2 worm cellular contexts compared by ENCODE assay signal in the genomic region with DNA sequence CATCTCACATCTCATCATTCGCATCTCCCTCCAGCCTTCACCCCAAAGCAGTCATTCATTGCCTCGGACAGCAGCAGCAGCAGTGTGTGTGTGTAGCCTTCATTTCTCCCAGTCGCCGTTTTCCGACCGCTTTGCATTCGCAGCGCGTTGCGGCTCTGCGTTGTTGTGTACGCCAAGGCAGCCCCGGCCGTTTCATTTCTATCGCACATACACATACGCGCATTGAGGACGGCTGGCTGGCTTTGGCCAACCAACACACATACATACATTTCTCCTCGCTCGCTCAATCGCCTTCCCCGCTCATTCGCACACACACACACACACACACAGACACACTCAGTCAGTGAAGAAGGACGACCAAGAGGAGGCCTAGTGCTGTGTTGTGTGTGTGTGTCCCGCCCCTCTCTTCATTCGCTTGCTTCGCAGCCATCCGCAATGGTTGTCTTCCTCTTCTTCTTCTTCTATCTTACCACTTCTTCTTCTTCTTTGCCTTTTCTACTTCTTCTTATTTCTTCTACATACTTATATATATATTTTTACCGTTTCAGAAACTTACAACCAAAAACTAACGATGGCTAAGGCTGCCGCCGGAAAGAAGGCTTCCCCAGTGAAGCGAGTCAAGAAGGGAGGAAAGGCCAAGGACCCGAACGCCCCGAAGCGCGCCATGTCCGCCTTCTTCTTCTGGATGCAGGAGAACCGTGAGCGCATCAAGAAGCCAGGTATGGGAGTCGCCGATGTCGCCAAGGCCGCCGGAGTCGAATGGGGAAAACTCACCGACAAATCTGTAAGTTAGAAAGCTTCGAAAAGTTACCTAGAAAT.
TF ChIP-seq lines count a peak whose summit lies in the region.

TSS of gene hmg-1.1 (plus strand) at position 549 of the 819 bp plus-strand sequence.

TF ChIP-seq in whole organism, L1 larva, 84 proteins besides CTCF, POLR2A, EP300 and RAD21 (continued from another document):
- TF ChIP-seq mab-9 (GFP tag; IDR thresholded peaks at IDR 0.05; lab: Robert Waterston, UW) (0 out of 2 replicates have a peak, but pooled peaks have one; percentile 5), fkh-4 (tag; optimal IDR thresholded peaks at IDR 0.05; lab: Kevin White, UChicago; ENCODE audit: borderline replicate concordance) (no peak), lin-13 (GFP tag; optimal IDR thresholded peaks at IDR 0.05; lab: Kevin White, UChicago) (peak; percentile 20), C34B4.2 (tag; optimal IDR thresholded peaks at IDR 0.05; lab: Kevin White, UChicago) (no peak), pag-3 (tag; optimal IDR thresholded peaks at IDR 0.05; lab: Kevin White, UChicago; ENCODE audit: borderline replicate concordance, insufficient read depth) (no peak), nhr-19 (GFP tag; conservative IDR thresholded peaks at IDR 0.05; lab: Robert Waterston, UW) (peak; percentile 47), unc-130 (tag; optimal IDR thresholded peaks at IDR 0.05; lab: Kevin White, UChicago) (peak; percentile 43), irx-1 (tag; optimal IDR thresholded peaks at IDR 0.05; lab: Kevin White, UChicago) (peak; percentile 18), dpl-1 (GFP tag; optimal IDR thresholded peaks at IDR 0.05; lab: Kevin White, UChicago) (peak; percentile 54 to 64 (median 64)), dsc-1 (tag; optimal IDR thresholded peaks at IDR 0.05; lab: Kevin White, UChicago) (peak; percentile 57), vab-15 (tag; optimal IDR thresholded peaks at IDR 0.05; lab: Kevin White, UChicago) (no peak), nhr-20 (tag; optimal IDR thresholded peaks at IDR 0.05; lab: Kevin White, UChicago) (peak; percentile 68), lin-35 (GFP tag; optimal IDR thresholded peaks at IDR 0.05; lab: Kevin White, UChicago) (peak; percentile 70 to 79), ztf-4 (tag; optimal IDR thresholded peaks at IDR 0.05; lab: Kevin White, UChicago) (peak; percentile 79), Y116A8C.19 (tag; optimal IDR thresholded peaks at IDR 0.05; lab: Kevin White, UChicago; ENCODE audit: borderline replicate concordance) (no peak), lir-3 (tag; optimal IDR thresholded peaks at IDR 0.05; lab: Kevin White, UChicago; ENCODE audit: poor library complexity) (peak; percentile 61), ama-1 (optimal IDR thresholded peaks at IDR 0.05; lab: Kevin White, UChicago) (no peak), unc-86 (tag; optimal IDR thresholded peaks at IDR 0.05; lab: Kevin White, UChicago) (peak; percentile 64), fkh-10 (GFP tag; optimal IDR thresholded peaks at IDR 0.05; lab: Kevin White, UChicago) (no peak), C16A3.4 (tag; optimal IDR thresholded peaks at IDR 0.05; lab: Kevin White, UChicago) (peak; percentile 60)

TF ChIP-seq in whole organism, young adult, 124 proteins besides CTCF, POLR2A, EP300 and RAD21 (continued from another document):
- TF ChIP-seq ceh-79 (tag; optimal IDR thresholded peaks at IDR 0.05; lab: Kevin White, UChicago), result no peak
- TF ChIP-seq ama-1 (optimal IDR thresholded peaks at IDR 0.05; lab: Kevin White, UChicago), result no peak
- no peak for TF ChIP-seq ama-1 (GFP tag; optimal IDR thresholded peaks at IDR 0.05; lab: Kevin White, UChicago)
- 0 out of 2 replicates have a peak, but pooled peaks have one; percentile 36 for TF ChIP-seq lag-1 (GFP tag; IDR thresholded peaks at IDR 0.05; lab: Robert Waterston, UW)
- TF ChIP-seq athp-1 (tag; optimal IDR thresholded peaks at IDR 0.05; lab: Kevin White, UChicago), result peak; percentile 8
- TF ChIP-seq ceh-58 (GFP tag; IDR thresholded peaks at IDR 0.05; lab: Robert Waterston, UW), result no peak
- TF ChIP-seq sdz-38 (tag; optimal IDR thresholded peaks at IDR 0.05; lab: Kevin White, UChicago), result no peak
- TF ChIP-seq F22D6.2 (tag; optimal IDR thresholded peaks at IDR 0.05; lab: Kevin White, UChicago), result no peak
- no peak for TF ChIP-seq unc-130 (GFP tag; optimal IDR thresholded peaks at IDR 0.05; lab: Kevin White, UChicago)
- no peak for TF ChIP-seq F55B11.4 (tag; optimal IDR thresholded peaks at IDR 0.05; lab: Kevin White, UChicago; ENCODE audit: borderline replicate concordance, insufficient read depth)
- no peak for TF ChIP-seq nhr-27 (tag; optimal IDR thresholded peaks at IDR 0.05; lab: Kevin White, UChicago)
- no peak for TF ChIP-seq hlh-26 (GFP tag; conservative IDR thresholded peaks at IDR 0.05; lab: Robert Waterston, UW)
- peak; percentile 65 for TF ChIP-seq lin-40 (tag; optimal IDR thresholded peaks at IDR 0.05; lab: Kevin White, UChicago)
- TF ChIP-seq ceh-91 (GFP tag; IDR thresholded peaks at IDR 0.05; lab: Robert Waterston, UW), result no peak
- TF ChIP-seq F52B5.7 (tag; optimal IDR thresholded peaks at IDR 0.05; lab: Kevin White, UChicago), result no peak
- no peak for TF ChIP-seq hrde-1 (tag; optimal IDR thresholded peaks at IDR 0.05; lab: Kevin White, UChicago; ENCODE audit: borderline replicate concordance)
- TF ChIP-seq Y53F4B.3 (GFP tag; IDR thresholded peaks at IDR 0.05; lab: Robert Waterston, UW), result no peak
- peak; percentile 19; the same call in 1 of the 2 replicates for TF ChIP-seq K11D2.4 (GFP tag; IDR thresholded peaks at IDR 0.05; lab: Robert Waterston, UW)
- 0 out of 2 replicates have a peak, but pooled peaks have one; percentile 54 for TF ChIP-seq ekl-4 (GFP tag; IDR thresholded peaks at IDR 0.05; lab: Robert Waterston, UW)
- TF ChIP-seq F49E8.2 (tag; optimal IDR thresholded peaks at IDR 0.05; lab: Kevin White, UChicago; ENCODE audit: insufficient read depth), result no peak
- TF ChIP-seq sptf-2 (GFP tag; optimal IDR thresholded peaks at IDR 0.05; lab: Kevin White, UChicago), result no peak
- TF ChIP-seq F33H1.4 (GFP tag; IDR thresholded peaks at IDR 0.05; lab: Robert Waterston, UW), result no peak
- TF ChIP-seq nhr-179 (tag; optimal IDR thresholded peaks at IDR 0.05; lab: Kevin White, UChicago), result no peak
- TF ChIP-seq lin-26 (GFP tag; IDR thresholded peaks at IDR 0.05; lab: Robert Waterston, UW), result peak; percentile 56; the same call in 1 of the 2 replicates
- TF ChIP-seq F10E7.11 (tag; optimal IDR thresholded peaks at IDR 0.05; lab: Kevin White, UChicago), result no peak
- no peak; the same call in 1 of the 2 replicates for TF ChIP-seq lir-1 (GFP tag; conservative IDR thresholded peaks at IDR 0.05; lab: Robert Waterston, UW)
- TF ChIP-seq die-1 (tag; optimal IDR thresholded peaks at IDR 0.05; lab: Kevin White, UChicago), result no peak
- TF ChIP-seq B0019.2 (GFP tag; conservative IDR thresholded peaks at IDR 0.05; lab: Robert Waterston, UW), result no peak
- TF ChIP-seq nfya-1 (tag; optimal IDR thresholded peaks at IDR 0.05; lab: Kevin White, UChicago; ENCODE audit: borderline replicate concordance, insufficient read depth), result no peak
- TF ChIP-seq Y53G8AR.9 (GFP tag; conservative IDR thresholded peaks at IDR 0.05; lab: Robert Waterston, UW), result no peak; the same call in 1 of the 2 replicates
- peak; percentile 75 for TF ChIP-seq lin-54 (GFP tag; optimal IDR thresholded peaks at IDR 0.05; lab: Kevin White, UChicago)
- peak; percentile 13; the same call in 1 of the 2 replicates for TF ChIP-seq C17E4.6 (GFP tag; IDR thresholded peaks at IDR 0.05; lab: Robert Waterston, UW)
- peak; percentile 57; the same call in 1 of the 2 replicates for TF ChIP-seq hmg-1.2 (GFP tag; IDR thresholded peaks at IDR 0.05; lab: Robert Waterston, UW)
